Worm (Caenorhabditis elegans) whole organism, L4/young adult: ENCODE measurements around the gene fat-1.

Experiments
- W03F9.2 ChIP-seq: fragments of 150-350 bp; optimal IDR thresholded peaks from 2 replicates; lab custom pipeline; 2014; ENCODE audit warnings: missing biosample characterization, missing genetic modification characterization
- dao-5 ChIP-seq: sonication (generic microtip); optimal IDR thresholded peaks from 2 replicates; lab custom pipeline; 2016; ENCODE audit warnings: missing genotype, missing genetic modification characterization, moderate library complexity, missing compliant biosample characterization
- him-1 ChIP-seq: sonication (generic microtip); optimal IDR thresholded peaks from 2 replicates; lab custom pipeline; 2016; ENCODE audit warnings: missing genotype, missing genetic modification reagents, missing genetic modification characterization, missing compliant biosample characterization

fat-1 gene

DNA sequence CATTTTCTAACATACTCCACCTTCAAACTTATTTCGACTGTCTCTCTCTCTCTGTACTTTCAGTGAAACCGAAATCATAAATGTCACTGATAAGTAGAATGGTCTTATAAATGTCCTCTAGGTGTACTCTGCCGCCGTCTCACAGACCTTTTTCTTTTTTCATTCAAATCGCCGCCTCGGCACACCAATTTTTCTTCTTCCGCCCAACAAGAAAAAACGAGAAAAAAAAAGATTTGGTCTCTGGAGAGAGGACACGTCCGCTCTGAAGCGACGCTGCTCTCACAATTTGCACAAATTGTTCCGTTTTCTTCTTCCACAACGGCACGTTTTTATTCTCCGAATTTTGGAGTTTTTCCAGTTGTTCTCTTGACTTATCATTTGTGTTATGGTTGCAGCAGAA lies 2.3 kb upstream of the fat-1 start:
- TF ChIP-seq him-1 (tag; lab: Kevin White, UChicago) (no peak), dao-5 (tag; lab: Kevin White, UChicago) (no peak), W03F9.2 (no peak)

DNA sequence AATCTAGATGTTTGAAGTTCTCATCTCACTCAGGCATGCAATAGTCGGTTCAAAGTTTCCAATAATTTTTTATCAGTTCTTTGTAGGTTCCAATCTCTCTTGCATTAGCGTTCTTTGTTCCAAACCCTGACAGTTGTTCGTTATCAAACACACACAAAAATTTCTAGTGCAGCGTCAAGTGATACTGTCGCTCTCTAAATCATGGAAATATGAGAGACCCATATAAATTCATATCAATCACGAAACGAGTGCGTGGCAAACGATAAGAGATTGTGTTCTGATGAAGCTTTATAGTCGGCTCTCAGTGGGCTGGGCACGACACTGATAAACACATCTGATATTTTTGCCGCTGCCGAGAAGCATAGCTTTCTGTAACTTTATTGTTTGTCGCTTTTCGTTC lies 1.3 kb upstream of the fat-1 start:
- TF ChIP-seq him-1 (tag; lab: Kevin White, UChicago) (no peak), W03F9.2 (peak; percentile 4)

DNA sequence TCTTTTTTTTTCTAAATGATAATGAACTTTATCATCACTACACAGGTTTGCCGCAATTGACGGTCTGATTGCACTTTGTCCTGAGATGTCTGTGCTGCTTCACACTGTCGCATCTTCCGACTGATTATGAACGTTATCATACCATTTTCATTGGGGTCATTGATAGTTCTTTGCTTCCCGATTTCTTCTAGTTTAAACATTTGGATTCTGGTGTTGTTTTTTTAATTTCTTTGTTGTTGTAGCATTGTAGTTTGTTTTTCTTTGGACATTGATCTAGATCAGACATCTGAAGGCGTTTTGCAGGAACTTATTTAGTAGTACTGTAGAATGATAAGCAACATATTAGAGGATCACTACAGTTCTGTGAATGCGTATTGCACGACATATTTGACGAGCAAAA lies 3.3 kb downstream of the fat-1 start:
- TF ChIP-seq W03F9.2 (no peak), him-1 (tag; lab: Kevin White, UChicago) (no peak), dao-5 (tag; lab: Kevin White, UChicago) (no peak)

DNA sequence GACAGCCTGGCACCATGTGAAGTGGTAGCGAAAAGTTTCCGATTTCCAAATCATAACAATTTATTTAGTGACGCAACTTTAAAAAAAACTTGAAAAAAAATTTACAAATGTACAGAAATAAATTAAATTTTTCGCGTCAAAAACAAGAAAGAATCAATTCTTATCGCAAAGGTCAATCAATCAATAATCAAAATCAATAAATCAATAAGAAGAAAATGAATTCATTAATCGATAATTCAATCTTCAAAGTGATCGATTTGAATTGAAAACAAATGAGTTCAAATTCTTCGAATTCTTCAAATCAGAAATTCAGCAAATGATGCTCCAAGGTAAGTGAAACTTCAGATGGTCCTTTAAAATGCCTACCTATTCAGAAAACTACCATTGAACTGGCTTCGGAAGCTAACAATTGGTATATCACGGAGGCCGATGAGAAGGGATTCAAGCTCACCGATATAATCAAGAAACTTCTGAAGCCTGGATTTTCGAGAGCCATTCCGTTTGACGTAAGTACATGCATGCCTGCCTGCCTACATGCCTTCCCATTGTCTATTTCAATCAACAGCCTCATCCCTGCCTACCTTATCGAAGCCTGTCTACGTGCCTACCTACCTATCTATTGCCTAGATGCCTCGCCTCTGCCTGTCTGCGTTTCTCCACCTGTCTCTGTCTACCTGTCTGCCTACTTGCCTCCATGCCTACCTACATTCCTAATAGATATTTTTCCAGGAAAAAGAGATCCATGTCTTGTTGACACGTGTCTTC lies 4.6 kb downstream of the fat-1 start:
- TF ChIP-seq him-1 (tag; lab: Kevin White, UChicago): no peak
- TF ChIP-seq dao-5 (tag; lab: Kevin White, UChicago): no peak
- no peak for TF ChIP-seq W03F9.2

DNA sequence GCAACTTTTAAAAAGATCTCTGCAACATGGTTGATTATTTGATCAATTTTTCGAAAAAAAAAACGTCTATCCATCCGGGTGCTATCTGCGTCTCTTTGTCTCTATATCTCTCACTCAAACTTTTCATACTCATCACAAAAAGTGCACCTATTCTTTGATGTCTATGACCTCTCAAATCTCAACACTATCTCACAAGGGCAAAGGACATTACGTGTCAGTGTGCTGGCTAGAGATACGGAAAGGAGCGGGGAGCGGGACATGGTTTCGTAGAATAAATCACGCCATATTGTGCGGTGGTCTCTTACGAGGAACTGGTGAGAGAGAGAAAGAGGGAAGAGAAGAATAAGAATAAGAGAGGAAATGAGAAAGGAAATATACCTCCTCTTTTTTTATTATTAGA lies 7.0 kb downstream of the fat-1 start:
- TF ChIP-seq dao-5 (tag; lab: Kevin White, UChicago) (no peak), W03F9.2 (peak; percentile 19)

DNA sequence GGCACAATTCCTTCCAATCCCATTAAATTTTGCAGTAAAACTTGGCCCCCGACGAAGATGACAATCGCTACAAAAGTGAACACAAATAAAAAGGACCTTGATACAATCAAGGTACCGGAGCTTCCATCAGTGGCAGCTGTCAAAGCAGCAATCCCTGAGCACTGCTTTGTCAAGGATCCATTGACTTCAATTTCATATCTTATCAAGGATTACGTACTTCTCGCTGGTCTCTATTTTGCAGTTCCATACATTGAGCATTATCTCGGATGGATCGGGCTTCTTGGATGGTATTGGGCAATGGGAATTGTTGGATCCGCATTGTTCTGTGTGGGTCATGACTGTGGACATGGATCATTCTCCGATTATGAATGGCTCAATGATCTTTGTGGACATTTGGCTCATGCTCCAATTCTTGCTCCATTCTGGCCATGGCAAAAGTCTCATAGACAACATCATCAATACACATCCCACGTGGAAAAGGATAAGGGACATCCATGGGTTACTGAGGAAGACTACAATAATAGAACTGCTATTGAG lies 8.4 kb downstream of the fat-1 start, which contains the start of gene fat-2:
Gene fat-2 (plus strand): TSS at position 51 of the 537 bp plus-strand sequence.
- no peak for TF ChIP-seq W03F9.2
- TF ChIP-seq him-1 (tag; lab: Kevin White, UChicago): no peak
- TF ChIP-seq dao-5 (tag; lab: Kevin White, UChicago): no peak

DNA sequence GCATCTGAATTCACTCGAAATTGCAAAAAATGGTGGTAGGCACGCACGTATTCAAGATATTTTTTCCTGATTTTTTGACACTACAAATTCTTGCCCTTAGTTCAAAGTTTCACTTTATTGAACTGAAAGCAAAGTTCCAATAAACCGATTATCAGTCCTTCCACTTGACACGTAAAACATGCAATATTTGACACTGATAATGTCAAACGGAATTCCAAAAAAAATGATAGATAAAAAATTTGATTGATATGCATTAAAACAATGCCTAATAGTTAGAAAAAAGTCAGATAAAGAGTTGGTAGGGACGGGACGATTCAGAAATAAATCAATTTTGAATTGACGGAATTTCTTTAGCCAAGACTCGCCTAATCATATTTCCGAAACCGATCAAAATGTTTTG lies 11.6 kb downstream of the fat-1 start:
- TF ChIP-seq him-1 (tag; lab: Kevin White, UChicago) (no peak), dao-5 (tag; lab: Kevin White, UChicago) (no peak), W03F9.2 (no peak)

DNA sequence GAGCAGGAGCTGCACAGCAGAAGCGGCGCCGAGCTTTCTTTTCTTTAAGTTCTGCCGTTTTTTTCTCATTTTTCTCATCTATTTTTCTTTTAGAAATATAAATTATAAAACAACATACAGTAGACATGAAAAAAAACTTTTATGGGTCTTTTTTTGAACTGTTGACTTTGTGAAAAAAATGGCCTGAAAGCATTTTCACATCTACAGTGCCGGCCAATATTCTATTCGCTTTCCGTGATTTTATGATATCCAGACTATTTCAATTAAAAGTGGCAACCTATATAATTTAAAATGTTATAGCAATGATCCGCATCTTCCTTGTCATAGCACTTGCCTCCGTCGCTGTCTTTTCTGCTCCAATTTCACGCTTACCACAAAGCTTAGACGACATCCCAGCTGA lies 12.6 kb downstream of the fat-1 start, which contains the start of gene far-6:
Gene far-6 (plus strand): TSS at position 301 of the 400 bp plus-strand sequence.
- no peak for TF ChIP-seq dao-5 (tag; lab: Kevin White, UChicago)
- no peak for TF ChIP-seq W03F9.2
- no peak for TF ChIP-seq him-1 (tag; lab: Kevin White, UChicago)

DNA sequence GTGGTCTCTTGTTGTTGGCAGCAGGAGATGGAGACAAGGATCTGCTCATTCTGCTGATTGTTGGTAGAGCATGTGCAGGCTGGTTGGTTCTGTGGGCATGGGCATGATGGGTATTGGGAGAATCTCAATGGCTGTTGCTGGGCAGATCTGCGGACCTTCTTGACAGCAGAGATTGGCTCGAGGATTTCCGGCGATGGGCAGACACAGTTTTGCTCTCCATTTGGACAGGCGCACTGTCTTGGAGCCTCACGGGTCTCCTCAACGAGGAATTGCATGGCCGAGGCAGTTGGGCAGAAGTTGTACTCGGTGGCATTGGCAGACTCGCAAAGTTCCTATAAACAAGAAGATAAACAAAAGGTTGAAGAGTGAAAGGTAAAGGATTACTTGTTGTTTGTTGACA lies 15.1 kb downstream of the fat-1 start:
- TF ChIP-seq him-1 (tag; lab: Kevin White, UChicago): no peak
- TF ChIP-seq dao-5 (tag; lab: Kevin White, UChicago): no peak
- TF ChIP-seq W03F9.2: no peak

DNA sequence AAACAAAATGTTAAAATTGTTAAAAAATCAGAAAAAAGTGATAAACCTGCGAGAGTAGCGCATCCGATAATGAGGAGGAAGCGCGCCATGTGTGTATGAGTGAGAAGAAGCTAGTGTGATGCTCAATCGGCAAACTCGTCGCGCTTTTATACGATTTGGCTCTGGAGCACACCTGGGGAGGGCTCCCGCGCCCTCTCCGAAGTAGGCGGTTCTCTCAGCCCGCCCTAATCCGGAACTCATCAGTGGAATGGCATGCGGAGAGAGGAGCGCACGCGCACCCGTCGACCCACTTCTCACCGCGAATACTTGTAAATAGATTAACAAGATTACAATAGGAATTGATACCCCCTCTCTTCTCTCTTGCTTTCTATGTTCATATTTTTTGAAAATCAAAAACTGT lies 15.8 kb downstream of the fat-1 start, which contains the start of gene pqn-74:
Gene pqn-74 (minus strand): TSS at position 122 of the 400 bp plus-strand sequence.
- TF ChIP-seq him-1 (tag; lab: Kevin White, UChicago) (no peak), W03F9.2 (no peak), dao-5 (tag; lab: Kevin White, UChicago) (no peak)

DNA sequence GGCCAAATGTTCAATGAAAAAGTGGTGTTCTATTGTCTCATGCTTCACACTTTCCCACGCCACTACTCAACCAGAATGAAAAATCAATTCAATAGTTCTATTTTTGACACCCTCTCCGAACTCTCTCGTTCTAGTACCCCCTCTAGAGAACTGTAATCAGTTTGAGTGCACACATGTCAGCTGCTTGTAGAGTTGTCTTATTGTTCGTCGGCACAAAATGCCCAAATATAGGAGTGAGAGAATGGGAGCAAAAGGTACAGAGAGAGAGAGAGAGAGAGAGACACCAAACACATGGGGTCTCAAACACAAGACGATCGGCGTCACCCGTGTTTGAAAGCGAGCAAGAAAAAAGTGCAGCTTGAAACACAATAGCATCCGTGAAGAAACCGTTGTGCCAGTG lies 18.8 kb downstream of the fat-1 start:
- TF ChIP-seq him-1 (tag; lab: Kevin White, UChicago) (no peak), dao-5 (tag; lab: Kevin White, UChicago) (no peak), W03F9.2 (no peak)

DNA sequence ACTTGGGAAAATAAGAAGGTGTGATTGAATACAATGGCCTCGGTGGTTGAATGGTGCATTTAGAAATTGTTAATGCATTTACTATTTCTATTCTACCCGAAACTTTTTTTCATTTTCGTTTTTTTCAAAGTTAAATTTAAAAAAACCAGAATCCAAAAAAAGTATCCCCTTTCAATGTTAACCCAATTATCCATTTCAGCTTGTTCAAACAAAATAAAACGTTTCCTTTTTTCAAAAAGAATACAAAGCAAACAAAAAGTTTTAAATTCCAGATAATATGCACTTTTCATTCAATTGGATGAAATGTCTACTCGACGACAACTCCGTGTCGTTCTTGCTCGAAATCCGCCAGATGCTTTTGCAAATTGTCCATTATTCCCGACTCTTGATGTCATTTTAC lies 27.1 kb downstream of the fat-1 start, which contains the start of gene W02A2.5:
Gene W02A2.5 (plus strand): TSS at position 301 of the 400 bp plus-strand sequence.
- TF ChIP-seq him-1 (tag; lab: Kevin White, UChicago) (no peak), W03F9.2 (no peak), dao-5 (tag; lab: Kevin White, UChicago) (no peak)

DNA sequence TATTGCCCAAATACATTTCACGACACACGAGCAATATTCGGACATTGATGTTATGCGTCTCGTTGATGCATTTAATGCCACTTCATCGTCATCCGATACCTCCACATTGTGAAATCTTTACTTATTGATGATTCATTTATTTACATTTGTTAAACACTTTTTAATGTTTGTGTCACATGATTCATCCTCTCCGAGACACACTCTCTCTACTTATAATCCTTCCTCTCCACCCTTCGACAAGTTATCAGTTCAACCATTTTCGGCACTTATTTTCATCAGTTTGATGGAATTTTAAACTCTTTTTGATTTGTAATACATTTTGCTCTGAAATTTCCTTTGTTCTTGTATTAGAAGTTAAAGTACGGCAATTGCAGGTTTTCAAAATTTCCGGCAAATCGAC lies 30.6 kb downstream of the fat-1 start:
- TF ChIP-seq him-1 (tag; lab: Kevin White, UChicago) (no peak), dao-5 (tag; lab: Kevin White, UChicago) (no peak), W03F9.2 (no peak)

DNA sequence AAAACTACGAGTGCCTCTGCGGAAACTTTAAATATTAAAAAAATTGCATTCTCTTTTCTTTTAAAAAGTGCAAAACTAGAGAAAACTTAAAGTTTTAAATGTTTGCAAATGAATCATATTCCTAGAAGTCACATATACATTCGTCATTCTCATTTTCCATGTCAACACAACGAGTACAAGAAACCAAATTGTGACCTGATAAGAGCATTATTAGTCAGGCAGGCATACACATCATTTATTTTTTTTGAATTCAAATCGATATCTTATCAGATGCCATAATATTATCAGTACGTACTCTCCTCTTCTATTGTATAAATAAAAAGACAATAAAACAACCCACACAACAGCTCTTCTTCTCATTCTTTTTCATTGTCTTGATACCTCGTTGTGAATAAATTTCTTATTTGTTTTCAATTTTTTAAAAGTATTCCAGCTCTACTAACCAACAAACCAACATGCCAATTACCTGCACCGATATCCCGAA lies 31.8 kb downstream of the fat-1 start, which contains the start of gene W02A2.9:
Gene W02A2.9 (plus strand): TSS at position 434 of the 484 bp plus-strand sequence.
- TF ChIP-seq dao-5 (tag; lab: Kevin White, UChicago) (no peak), him-1 (tag; lab: Kevin White, UChicago) (no peak), W03F9.2 (no peak)
